Fruit fly (Drosophila melanogaster) whole organism, embryonic: ENCODE measurements around the gene RIOK2.

Experiments
- ATbp ChIP-seq: fragments of 200-800 bp; sonication (Bioruptor generic); optimal IDR thresholded peaks from 2 replicates; lab custom pipeline; 2017; ENCODE audit warnings: missing biosample characterization, mild to moderate bottlenecking, missing genetic modification characterization, missing genetic modification reagents
- Antp ChIP-seq: fragments of 200-800 bp; sonication (Bioruptor generic); optimal IDR thresholded peaks from 3 replicates; lab custom pipeline; 2016; ENCODE audit warnings: missing biosample characterization, missing genetic modification characterization
- Atf-2 ChIP-seq: fragments of 200-800 bp; sonication (Bioruptor generic); optimal IDR thresholded peaks from 2 replicates; lab custom pipeline; 2016; ENCODE audit warnings: missing biosample characterization, missing genetic modification characterization
- CG10267 ChIP-seq: fragments of 200-800 bp; sonication (Bioruptor generic); optimal IDR thresholded peaks from 2 replicates; lab custom pipeline; 2018; ENCODE audit warnings: missing biosample characterization, mild to moderate bottlenecking, missing genetic modification characterization, moderate library complexity
- CG10366 ChIP-seq: fragments of 200-800 bp; sonication (Bioruptor generic); IDR thresholded peaks from 2 replicates; pipeline ENCODE4 v1.3.6; 2022; ENCODE audit warnings: missing biosample characterization, missing genetic modification characterization
- CG11085 ChIP-seq: fragments of 200-800 bp; sonication (Bioruptor generic); IDR thresholded peaks from 2 replicates; pipeline ENCODE4 v1.3.6; 2022; ENCODE audit warnings: missing biosample characterization, missing genetic modification characterization
- CG12071 ChIP-seq: fragments of 200-800 bp; sonication (Bioruptor generic); optimal IDR thresholded peaks from 3 replicates; lab custom pipeline; 2018; ENCODE audit warnings: missing biosample characterization, mild to moderate bottlenecking, missing genetic modification characterization
- CG12155 ChIP-seq: fragments of 200-800 bp; sonication (Bioruptor generic); optimal IDR thresholded peaks from 3 replicates; lab custom pipeline; 2016; ENCODE audit warnings: missing biosample characterization, missing genetic modification characterization
- CG12299 ChIP-seq: fragments of 200-800 bp; sonication (Bioruptor generic); optimal IDR thresholded peaks from 2 replicates; lab custom pipeline; 2018; ENCODE audit warnings: missing biosample characterization, mild to moderate bottlenecking, missing genetic modification characterization
- CG14014 ChIP-seq: fragments of 200-800 bp; sonication (Bioruptor generic); IDR thresholded peaks from 2 replicates; pipeline ENCODE4 v1.3.6; 2022; ENCODE audit warnings: missing biosample characterization, missing genetic modification characterization
- CG17186 ChIP-seq: fragments of 200-800 bp; sonication (Bioruptor generic); optimal IDR thresholded peaks from 3 replicates; lab custom pipeline; 2017; ENCODE audit warnings: missing biosample characterization, missing genetic modification reagents, missing genetic modification characterization
- CG17385 ChIP-seq: fragments of 200-800 bp; sonication (Bioruptor generic); optimal IDR thresholded peaks from 3 replicates; lab custom pipeline; 2018; ENCODE audit warnings: missing biosample characterization, mild to moderate bottlenecking, missing genetic modification characterization
- CG31224 ChIP-seq: fragments of 200-800 bp; sonication (Bioruptor generic); IDR thresholded peaks from 2 replicates; pipeline ENCODE4 v1.3.6; 2022; ENCODE audit warnings: missing biosample characterization, missing genetic modification characterization
- CG3163 ChIP-seq: fragments of 200-800 bp; sonication (Bioruptor generic); optimal IDR thresholded peaks from 3 replicates; lab custom pipeline; 2016; ENCODE audit warnings: missing biosample characterization, missing genetic modification characterization
- CG3281 ChIP-seq: fragments of 200-800 bp; sonication (Bioruptor generic); optimal IDR thresholded peaks from 3 replicates; lab custom pipeline; 2017; ENCODE audit warnings: missing biosample characterization, mild to moderate bottlenecking, missing genetic modification characterization
- CG3995 ChIP-seq: fragments of 200-800 bp; sonication (Bioruptor generic); optimal IDR thresholded peaks from 3 replicates; lab custom pipeline; 2016; ENCODE audit warnings: missing biosample characterization, missing genetic modification characterization
- CG8089 ChIP-seq: fragments of 200-800 bp; sonication (Bioruptor generic); optimal IDR thresholded peaks from 3 replicates; lab custom pipeline; 2016; ENCODE audit warnings: missing biosample characterization, missing genetic modification characterization
- CG8359 ChIP-seq: fragments of 200-800 bp; sonication (Bioruptor generic); optimal IDR thresholded peaks from 2 replicates; lab custom pipeline; 2017; ENCODE audit warnings: missing biosample characterization, mild to moderate bottlenecking, missing genetic modification characterization, borderline replicate concordance
- CG9215 ChIP-seq: fragments of 200-800 bp; sonication (Bioruptor generic); IDR thresholded peaks from 2 replicates; pipeline ENCODE4 v1.3.6; 2022; ENCODE audit warnings: missing biosample characterization, missing genetic modification characterization
- CG9609 ChIP-seq: fragments of 200-800 bp; sonication (Bioruptor generic); optimal IDR thresholded peaks from 3 replicates; lab custom pipeline; 2016; ENCODE audit warnings: missing biosample characterization, missing genetic modification characterization
- CG9817 ChIP-seq: fragments of 200-800 bp; sonication (Bioruptor generic); optimal IDR thresholded peaks from 2 replicates; lab custom pipeline; 2018; ENCODE audit warnings: missing biosample characterization, mild to moderate bottlenecking, missing genetic modification characterization, moderate library complexity
- Hmr ChIP-seq: fragments of 200-800 bp; sonication (Bioruptor generic); optimal IDR thresholded peaks from 3 replicates; lab custom pipeline; 2017; ENCODE audit warnings: mild to moderate bottlenecking, missing biosample characterization, missing genetic modification reagents, missing genetic modification characterization
- Hmx ChIP-seq: fragments of 200-800 bp; sonication (Bioruptor generic); optimal IDR thresholded peaks from 2 replicates; lab custom pipeline; 2016; ENCODE audit warnings: missing biosample characterization, missing genetic modification characterization
- Hr78 ChIP-seq, 2 experiments: fragments of 200-800 bp in 1 of 2; fragments of >200 bp in 1 of 2; sonication (Bioruptor generic) in 1 of 2; optimal IDR thresholded peaks; 2 replicates each; lab custom pipeline; 2017 to 2019; ENCODE audit warnings: missing biosample characterization in 2 of 2, missing genetic modification characterization in 2 of 2, mild to moderate bottlenecking in 1 of 2, moderate library complexity in 1 of 2
- MESR4 ChIP-seq: fragments of 200-800 bp; sonication (Bioruptor generic); optimal IDR thresholded peaks from 2 replicates; lab custom pipeline; 2018; ENCODE audit warnings: missing biosample characterization, mild to moderate bottlenecking, missing genetic modification characterization, moderate library complexity
- Max ChIP-seq: fragments of 200-800 bp; sonication (Bioruptor generic); optimal IDR thresholded peaks from 2 replicates; lab custom pipeline; 2016; ENCODE audit warnings: missing biosample characterization, mild to moderate bottlenecking, missing genetic modification characterization
- Mes4 ChIP-seq: fragments of 200-800 bp; sonication (Bioruptor generic); optimal IDR thresholded peaks from 2 replicates; lab custom pipeline; 2016; ENCODE audit warnings: missing biosample characterization, missing genetic modification characterization
- Rx ChIP-seq: fragments of 200-800 bp; sonication (Bioruptor generic); IDR thresholded peaks from 2 replicates; pipeline ENCODE4 v1.3.6; 2022; ENCODE audit warnings: missing biosample characterization, missing genetic modification characterization
- Six4 ChIP-seq: fragments of 200-800 bp; sonication (Bioruptor generic); optimal IDR thresholded peaks from 2 replicates; lab custom pipeline; 2016; ENCODE audit warnings: missing biosample characterization, missing genetic modification characterization
- Sry-β ChIP-seq: fragments of 200-800 bp; sonication (Bioruptor generic); optimal IDR thresholded peaks from 2 replicates; lab custom pipeline; 2018; ENCODE audit warnings: missing biosample characterization, mild to moderate bottlenecking, missing genetic modification characterization, moderate library complexity
- Ssrp ChIP-seq: fragments of 200-800 bp; sonication (Bioruptor generic); optimal IDR thresholded peaks from 2 replicates; lab custom pipeline; 2018; ENCODE audit warnings: missing biosample characterization, mild to moderate bottlenecking, missing genetic modification characterization, moderate library complexity
- ab ChIP-seq: fragments of 200-800 bp; sonication (Bioruptor generic); optimal IDR thresholded peaks from 2 replicates; lab custom pipeline; 2016; ENCODE audit warnings: missing biosample characterization, missing genetic modification characterization
- bbx ChIP-seq: fragments of 200-800 bp; sonication (Bioruptor generic); IDR thresholded peaks from 2 replicates; pipeline ENCODE4 v1.3.6; 2022; ENCODE audit warnings: missing biosample characterization, missing genetic modification characterization; ENCODE audit not compliant: partially characterized antibody
- cato ChIP-seq: fragments of 200-800 bp; sonication (Bioruptor generic); optimal IDR thresholded peaks from 2 replicates; lab custom pipeline; 2016; ENCODE audit warnings: missing biosample characterization, missing genetic modification characterization, borderline replicate concordance
- caup ChIP-seq: fragments of 200-800 bp; sonication (Bioruptor generic); optimal IDR thresholded peaks from 3 replicates; lab custom pipeline; 2017; ENCODE audit warnings: missing biosample characterization, mild to moderate bottlenecking, missing genetic modification characterization, moderate library complexity; ENCODE audit not compliant: severe bottlenecking
- dm ChIP-seq: fragments of 200-800 bp; sonication (Bioruptor generic); optimal IDR thresholded peaks from 3 replicates; lab custom pipeline; 2016; ENCODE audit warnings: missing biosample characterization, missing genetic modification characterization
- fd96Cb ChIP-seq: fragments of 200-800 bp; sonication (Bioruptor generic); optimal IDR thresholded peaks from 2 replicates; lab custom pipeline; 2018; ENCODE audit warnings: missing biosample characterization, mild to moderate bottlenecking, missing genetic modification characterization, moderate library complexity
- ftz-f1 ChIP-seq: fragments of 200-800 bp; sonication (Bioruptor generic); optimal IDR thresholded peaks from 2 replicates; lab custom pipeline; 2016; ENCODE audit warnings: missing biosample characterization, missing genetic modification characterization
- gcm2 ChIP-seq: fragments of 200-800 bp; sonication (Bioruptor generic); optimal IDR thresholded peaks from 2 replicates; lab custom pipeline; 2016; ENCODE audit warnings: missing biosample characterization, missing genetic modification characterization
- grn ChIP-seq: fragments of 200-800 bp; sonication (Bioruptor generic); optimal IDR thresholded peaks from 3 replicates; lab custom pipeline; 2017; ENCODE audit warnings: missing biosample characterization, missing genetic modification characterization
- lov ChIP-seq, 2 experiments: fragments of 200-800 bp in 1 of 2; fragments of >200 bp in 1 of 2; sonication (Bioruptor generic) in 1 of 2; IDR thresholded peaks in 1 of 2; optimal IDR thresholded peaks in 1 of 2; 2 replicates in 1 of 2; 3 replicates in 1 of 2; pipeline versions ENCODE4 v1.3.6 to Lab custom; 2017 to 2022; ENCODE audit warnings: missing biosample characterization in 1 of 2, missing genetic modification characterization in 1 of 2
- oc ChIP-seq: fragments of 200-800 bp; sonication (Bioruptor generic); optimal IDR thresholded peaks from 2 replicates; lab custom pipeline; 2018; ENCODE audit warnings: missing biosample characterization, mild to moderate bottlenecking, missing genetic modification characterization, moderate library complexity
- otp ChIP-seq: fragments of 200-800 bp; sonication (Bioruptor generic); IDR thresholded peaks from 3 replicates; pipeline ENCODE4, ENCODE4 v1.3.6; 2022; ENCODE audit warnings: missing biosample characterization, missing genetic modification characterization
- p53 ChIP-seq: fragments of 200-800 bp; sonication (Bioruptor generic); optimal IDR thresholded peaks from 2 replicates; lab custom pipeline; 2016; ENCODE audit warnings: missing biosample characterization, missing genetic modification characterization
- salm ChIP-seq: fragments of 200-800 bp; sonication (Bioruptor generic); optimal IDR thresholded peaks from 2 replicates; lab custom pipeline; 2018; ENCODE audit warnings: missing biosample characterization, mild to moderate bottlenecking, missing genetic modification characterization
- slbo ChIP-seq: fragments of 200-800 bp; sonication (Bioruptor generic); IDR thresholded peaks from 2 replicates; pipeline ENCODE4 v1.3.6; 2022; ENCODE audit warnings: missing biosample characterization, missing genetic modification characterization
- sob ChIP-seq: fragments of 200-800 bp; sonication (Bioruptor generic); IDR thresholded peaks from 2 replicates; pipeline ENCODE4 v1.3.6; 2022; ENCODE audit warnings: missing biosample characterization, missing genetic modification characterization
- sqz ChIP-seq: fragments of 200-800 bp; sonication (Bioruptor generic); optimal IDR thresholded peaks from 3 replicates; lab custom pipeline; 2018; ENCODE audit warnings: missing biosample characterization, mild to moderate bottlenecking, missing genetic modification characterization
- sr ChIP-seq: fragments of 200-800 bp; sonication (Bioruptor generic); IDR thresholded peaks from 3 replicates; pipeline ENCODE4 v1.3.6; 2022; ENCODE audit warnings: missing biosample characterization, missing genetic modification characterization
- tin ChIP-seq: fragments of 200-800 bp; sonication (Bioruptor generic); optimal IDR thresholded peaks from 3 replicates; lab custom pipeline; 2016; ENCODE audit warnings: missing biosample characterization, missing genetic modification characterization

Gene RIOK2

dm6 chr3R:25265589-25266201 is at the start of gene RIOK2, which contains the start of gene GlnRS (continued):
- TF ChIP-seq bbx (peak; percentile 96), p53 (GFP tag; lab: Kevin White, UChicago) (peak; percentile 32), CG17385 (GFP tag; lab: Kevin White, UChicago) (no peak), Max (GFP tag; lab: Kevin White, UChicago) (peak; percentile 97), gcm2 (no peak), oc (tag; lab: Kevin White, UChicago) (no peak), fd96Cb (tag; lab: Kevin White, UChicago) (no peak), CG9609 (GFP tag; lab: Kevin White, UChicago) (peak; percentile 16), cato (GFP tag; lab: Kevin White, UChicago) (no peak), Mes4 (GFP tag; lab: Kevin White, UChicago) (no peak), ATbp (GFP tag; lab: Kevin White, UChicago) (no peak), CG9817 (tag; lab: Kevin White, UChicago) (no peak), sqz (GFP tag; lab: Kevin White, UChicago) (no peak), CG14014 (no peak), CG10267 (peak; percentile 62), dm (GFP tag; lab: Kevin White, UChicago) (peak; percentile 99), CG12155 (GFP tag; lab: Kevin White, UChicago) (no peak), lov (optimal IDR thresholded peaks at IDR 0.05; lab: Kevin White, UChicago) (no peak), lov (GFP tag; IDR thresholded peaks at IDR 0.05; lab: Robert Waterston, UW) (no peak), CG17186 (peak; percentile 77), caup (GFP tag; lab: Kevin White, UChicago) (no peak), otp (GFP tag; lab: Robert Waterston, UW) (no peak), Hmx (no peak), sr (GFP tag; lab: Robert Waterston, UW) (no peak), tin (no peak), Hr78 (GFP tag; optimal IDR thresholded peaks at IDR 0.05; lab: Kevin White, UChicago) (peak in 1 of 2 experiments; percentile 41), CG3995 (peak; percentile 50), CG3163 (GFP tag; lab: Kevin White, UChicago) (no peak), CG9215 (no peak), salm (no peak), slbo (GFP tag; lab: Robert Waterston, UW) (peak; percentile 43; the same call in 1 of the 2 replicates), CG10366 (GFP tag; lab: Robert Waterston, UW) (no peak), CG8359 (GFP tag; lab: Kevin White, UChicago) (no peak), Hmr (no peak), CG11085 (no peak), Ssrp (tag; lab: Kevin White, UChicago) (no peak), Antp (GFP tag; lab: Kevin White, UChicago) (no peak), CG12071 (GFP tag; lab: Kevin White, UChicago) (no peak), ftz-f1 (GFP tag; lab: Kevin White, UChicago) (no peak), MESR4 (GFP tag; lab: Kevin White, UChicago) (peak; percentile 95), Sry-β (peak; percentile 67), CG3281 (no peak), Six4 (GFP tag; lab: Kevin White, UChicago) (no peak), Rx (GFP tag; lab: Robert Waterston, UW) (no peak), CG12299 (tag; lab: Kevin White, UChicago) (peak; percentile 14), Atf-2 (GFP tag; lab: Kevin White, UChicago) (no peak), CG31224 (GFP tag; lab: Robert Waterston, UW) (no peak), CG8089 (GFP tag; lab: Kevin White, UChicago) (no peak), sob (0 out of 2 replicates have a peak, but pooled peaks have one; percentile 49), ab (no peak), grn (GFP tag; lab: Kevin White, UChicago) (peak; percentile 7)
